Worm (Caenorhabditis elegans) whole organism, L4/young adult: Measurements from ENCODE around the gene C25F6.1.

Experiments
- W03F9.2 ChIP-seq: fragments of 150-350 bp; optimal IDR thresholded peaks from 2 replicates; lab custom pipeline; 2014; ENCODE audit warnings: missing biosample characterization, missing genetic modification characterization
- him-1 ChIP-seq: sonication (generic microtip); optimal IDR thresholded peaks from 2 replicates; lab custom pipeline; 2016; ENCODE audit warnings: missing genotype, missing genetic modification reagents, missing genetic modification characterization, missing compliant biosample characterization

DNA sequence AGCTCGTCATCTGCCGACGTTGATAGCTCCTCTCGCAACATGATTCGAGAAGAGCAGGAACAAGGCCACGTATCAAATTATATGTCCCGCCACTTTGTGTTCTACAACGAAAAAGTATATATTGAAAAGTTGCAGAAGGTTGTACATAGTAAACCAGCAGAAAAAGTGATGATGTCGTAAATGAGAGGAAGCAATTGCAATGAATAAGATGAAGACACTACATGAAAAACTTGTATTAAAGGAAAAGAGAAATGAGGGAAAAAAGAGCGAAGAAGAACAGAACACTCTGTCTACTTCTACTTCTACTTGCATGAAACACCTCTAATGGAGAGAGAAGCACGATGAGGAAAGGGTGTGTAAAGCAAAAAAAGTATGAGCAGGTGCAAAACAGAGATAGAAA, 18.9 kb downstream of the C25F6.1 start, which contains the start of gene T23F2.2:
- TF ChIP-seq W03F9.2 (no peak), him-1 (tag; lab: Kevin White, UChicago) (no peak)
